Worm (Caenorhabditis elegans) whole organism, L1 larva: ENCODE data around the gene T13C2.3.

Source experiments
- F16B12.6 ChIP-seq: fragments of 150-350 bp; optimal IDR thresholded peaks from 2 replicates; lab custom pipeline; 2014; ENCODE audit warnings: missing biosample characterization, missing genetic modification characterization
- Y116A8C.19 ChIP-seq: sonication (generic microtip); optimal IDR thresholded peaks from 2 replicates; lab custom pipeline; 2016; ENCODE audit warnings: missing compliant biosample characterization, missing genetic modification characterization, borderline replicate concordance
- alr-1 ChIP-seq: fragments of 200-800 bp; sonication (Bioruptor generic); optimal IDR thresholded peaks from 2 replicates; lab custom pipeline; 2018; ENCODE audit warnings: borderline replicate concordance, mild to moderate bottlenecking, missing genetic modification characterization, missing compliant biosample characterization
- aly-2 ChIP-seq: fragments of 150-350 bp; optimal IDR thresholded peaks from 2 replicates; lab custom pipeline; 2014; ENCODE audit warnings: missing biosample characterization, missing genetic modification characterization
- ama-1 ChIP-seq: fragments of 150-350 bp; optimal IDR thresholded peaks from 2 replicates; lab custom pipeline; 2014
- blmp-1 ChIP-seq: fragments of 150-350 bp; optimal IDR thresholded peaks from 2 replicates; lab custom pipeline; 2014; ENCODE audit warnings: missing biosample characterization, missing genetic modification characterization
- ceh-8 ChIP-seq: fragments of 200-800 bp; sonication (Bioruptor generic); optimal IDR thresholded peaks from 2 replicates; lab custom pipeline; 2018; ENCODE audit warnings: mild to moderate bottlenecking, missing genetic modification characterization, moderate library complexity, missing compliant biosample characterization
- ceh-88 ChIP-seq: fragments of 200-800 bp; sonication (Bioruptor generic); IDR thresholded peaks from 2 replicates; pipeline ENCODE4 v1.3.6; 2022; ENCODE audit warnings: missing genetic modification characterization, missing compliant biosample characterization
- egl-13 ChIP-seq: sonication (generic microtip); optimal IDR thresholded peaks from 2 replicates; lab custom pipeline; 2016; ENCODE audit warnings: missing genotype, missing genetic modification reagents, missing genetic modification characterization, missing compliant biosample characterization
- egl-27 ChIP-seq, 2 experiments: fragments of 150-350 bp in 1 of 2; sonication (generic microtip); optimal IDR thresholded peaks; 3 replicates each; lab custom pipeline; 2017 to 2018; ENCODE audit warnings: missing biosample characterization in 2 of 2, missing genetic modification characterization in 2 of 2, missing genetic modification reagents in 2 of 2
- elt-3 ChIP-seq, 6 experiments: fragments of 150-350 bp in 1 of 6; sonication (generic microtip); optimal IDR thresholded peaks; 2 replicates each; lab custom pipeline; 2017 to 2018; ENCODE audit warnings: missing biosample characterization in 6 of 6, missing genetic modification characterization in 6 of 6, inconsistent platforms in 1 of 6
- ets-5 ChIP-seq: fragments of 200-800 bp; sonication (Bioruptor generic); IDR thresholded peaks from 2 replicates; pipeline ENCODE4 v1.3.6; 2022; ENCODE audit warnings: missing genetic modification characterization, missing compliant biosample characterization
- fkh-10 ChIP-seq: sonication (generic microtip); optimal IDR thresholded peaks from 2 replicates; lab custom pipeline; 2017; ENCODE audit warnings: missing biosample characterization, missing genetic modification reagents, missing genetic modification characterization
- fkh-4 ChIP-seq: sonication (generic microtip); optimal IDR thresholded peaks from 2 replicates; lab custom pipeline; 2016; ENCODE audit warnings: missing compliant biosample characterization, missing genetic modification characterization, borderline replicate concordance
- fkh-8 ChIP-seq: sonication (generic microtip); optimal IDR thresholded peaks from 2 replicates; lab custom pipeline; 2016; ENCODE audit warnings: mild to moderate bottlenecking, missing genetic modification characterization, missing compliant biosample characterization
- fos-1 ChIP-seq: fragments of 150-350 bp; optimal IDR thresholded peaks from 2 replicates; lab custom pipeline; 2014; ENCODE audit warnings: missing biosample characterization, missing genetic modification characterization
- hlh-17 ChIP-seq: fragments of 200-800 bp; sonication (Bioruptor generic); optimal IDR thresholded peaks from 2 replicates; lab custom pipeline; 2018; ENCODE audit warnings: missing genetic modification characterization, mild to moderate bottlenecking, missing compliant biosample characterization, moderate library complexity, borderline replicate concordance
- hlh-4 ChIP-seq: sonication (generic microtip); optimal IDR thresholded peaks from 2 replicates; lab custom pipeline; 2016; ENCODE audit warnings: mild to moderate bottlenecking, missing genetic modification characterization, missing compliant biosample characterization
- hpl-2 ChIP-seq: fragments of 150-350 bp; optimal IDR thresholded peaks from 2 replicates; lab custom pipeline; 2014; ENCODE audit warnings: missing biosample characterization, missing genetic modification reagents, missing genetic modification characterization
- isw-1 ChIP-seq: fragments of 200-800 bp; sonication (Bioruptor generic); IDR thresholded peaks from 2 replicates; pipeline ENCODE4 v1.3.6; 2022; ENCODE audit warnings: missing genetic modification characterization, missing compliant biosample characterization
- jun-1 ChIP-seq: fragments of 150-350 bp; optimal IDR thresholded peaks from 2 replicates; lab custom pipeline; 2014; ENCODE audit warnings: missing biosample characterization, missing genetic modification reagents, missing genetic modification characterization
- lin-13 ChIP-seq: fragments of 150-350 bp; optimal IDR thresholded peaks from 2 replicates; lab custom pipeline; 2014; ENCODE audit warnings: missing biosample characterization, missing genetic modification reagents, missing genetic modification characterization
- lin-14 ChIP-seq: fragments of 200-800 bp; sonication (Bioruptor generic); optimal IDR thresholded peaks from 2 replicates; lab custom pipeline; 2018; ENCODE audit warnings: mild to moderate bottlenecking, missing genetic modification characterization, moderate library complexity, missing compliant biosample characterization
- lin-15B ChIP-seq: fragments of 150-350 bp; sonication (generic microtip); optimal IDR thresholded peaks from 3 replicates; lab custom pipeline; 2014; ENCODE audit warnings: missing biosample characterization, missing genetic modification characterization
- lin-39 ChIP-seq: fragments of 150-350 bp; optimal IDR thresholded peaks from 2 replicates; lab custom pipeline; 2014; ENCODE audit warnings: missing biosample characterization, missing genetic modification reagents, missing genetic modification characterization
- lir-3 ChIP-seq: sonication (generic microtip); optimal IDR thresholded peaks from 2 replicates; lab custom pipeline; 2016; ENCODE audit warnings: mild to moderate bottlenecking, missing genetic modification characterization, moderate library complexity, missing compliant biosample characterization; ENCODE audit not compliant: poor library complexity
- lsy-2 ChIP-seq, 2 experiments: fragments of 150-350 bp; optimal IDR thresholded peaks; 2 replicates each; lab custom pipeline; 2014; ENCODE audit warnings: missing biosample characterization in 2 of 2, missing genetic modification characterization in 2 of 2
- mab-9 ChIP-seq: fragments of 200-800 bp; sonication (Bioruptor generic); IDR thresholded peaks from 2 replicates; pipeline ENCODE4 v1.3.6; 2022; ENCODE audit warnings: missing genetic modification reagents, missing genetic modification characterization, missing compliant biosample characterization
- mef-2 ChIP-seq: fragments of 150-350 bp; optimal IDR thresholded peaks from 2 replicates; lab custom pipeline; 2014; ENCODE audit warnings: missing biosample characterization, missing genetic modification characterization
- nhr-20 ChIP-seq: sonication (generic microtip); optimal IDR thresholded peaks from 2 replicates; lab custom pipeline; 2016; ENCODE audit warnings: mild to moderate bottlenecking, missing genetic modification characterization, missing compliant biosample characterization
- nhr-28 ChIP-seq: fragments of 150-350 bp; optimal IDR thresholded peaks from 2 replicates; lab custom pipeline; 2014; ENCODE audit warnings: missing biosample characterization, missing genetic modification characterization
- nhr-47 ChIP-seq: sonication (generic microtip); optimal IDR thresholded peaks from 2 replicates; lab custom pipeline; 2016; ENCODE audit warnings: mild to moderate bottlenecking, missing genetic modification characterization, moderate library complexity, missing compliant biosample characterization
- nhr-71 ChIP-seq: sonication (generic microtip); optimal IDR thresholded peaks from 2 replicates; lab custom pipeline; 2016; ENCODE audit warnings: mild to moderate bottlenecking, missing genetic modification characterization, moderate library complexity, missing compliant biosample characterization
- nhr-84 ChIP-seq: sonication (generic microtip); optimal IDR thresholded peaks from 2 replicates; lab custom pipeline; 2017; ENCODE audit warnings: missing biosample characterization, missing genetic modification characterization
- nhr-85 ChIP-seq: sonication (generic microtip); peaks from one replicate; lab custom pipeline; 2016; ENCODE audit warnings: missing genetic modification characterization, inconsistent platforms, missing compliant biosample characterization
- nhr-90 ChIP-seq: sonication (generic microtip); optimal IDR thresholded peaks from 2 replicates; lab custom pipeline; 2016; ENCODE audit warnings: mild to moderate bottlenecking, missing genetic modification characterization, missing compliant biosample characterization; ENCODE audit not compliant: poor library complexity
- pag-3 ChIP-seq: sonication (generic microtip); optimal IDR thresholded peaks from 2 replicates; lab custom pipeline; 2017; ENCODE audit warnings: missing genetic modification characterization, mild to moderate bottlenecking, missing compliant biosample characterization, antibody characterized with exemption, borderline replicate concordance; ENCODE audit not compliant: insufficient read depth
- pqm-1 ChIP-seq: sonication (generic microtip); optimal IDR thresholded peaks from 3 replicates; lab custom pipeline; 2017; ENCODE audit warnings: missing biosample characterization, missing genetic modification characterization
- rnt-1 ChIP-seq: sonication (generic microtip); optimal IDR thresholded peaks from 2 replicates; lab custom pipeline; 2016; ENCODE audit warnings: mild to moderate bottlenecking, missing genetic modification characterization, moderate library complexity, missing compliant biosample characterization
- sox-4 ChIP-seq: sonication (generic microtip); optimal IDR thresholded peaks from 2 replicates; lab custom pipeline; 2016; ENCODE audit warnings: missing genetic modification characterization, missing compliant biosample characterization
- sptf-1 ChIP-seq: fragments of 150-350 bp; optimal IDR thresholded peaks from 2 replicates; lab custom pipeline; 2014; ENCODE audit warnings: missing biosample characterization, missing genetic modification characterization
- sup-37 ChIP-seq: fragments of 200-800 bp; sonication (Bioruptor generic); optimal IDR thresholded peaks from 2 replicates; lab custom pipeline; 2018; ENCODE audit warnings: mild to moderate bottlenecking, missing genetic modification characterization, missing compliant biosample characterization
- tbx-2 ChIP-seq: sonication (generic microtip); optimal IDR thresholded peaks from 2 replicates; lab custom pipeline; 2016; ENCODE audit warnings: missing genetic modification characterization, missing compliant biosample characterization
- unc-130 ChIP-seq: fragments of 150-350 bp; optimal IDR thresholded peaks from 2 replicates; lab custom pipeline; 2017; ENCODE audit warnings: missing biosample characterization, missing genetic modification characterization, inconsistent platforms
- unc-30 ChIP-seq: sonication (generic microtip); optimal IDR thresholded peaks from 2 replicates; lab custom pipeline; 2017; ENCODE audit warnings: missing biosample characterization, missing genetic modification characterization
- unc-98 ChIP-seq: fragments of 200-800 bp; sonication (Bioruptor generic); IDR thresholded peaks from 2 replicates; pipeline ENCODE4 v1.3.6; 2022; ENCODE audit warnings: missing genetic modification characterization, missing compliant biosample characterization
- vab-15 ChIP-seq: sonication (generic microtip); optimal IDR thresholded peaks from 2 replicates; lab custom pipeline; 2017; ENCODE audit warnings: missing genotype, mild to moderate bottlenecking, missing genetic modification characterization, missing compliant biosample characterization
- xbp-1 ChIP-seq: sonication (generic microtip); optimal IDR thresholded peaks from 2 replicates; lab custom pipeline; 2016; ENCODE audit warnings: missing genetic modification characterization, missing compliant biosample characterization
- zag-1 ChIP-seq: fragments of 150-350 bp; optimal IDR thresholded peaks from 2 replicates; lab custom pipeline; 2014; ENCODE audit warnings: missing biosample characterization, missing genetic modification characterization
- zip-4 ChIP-seq: fragments of 200-800 bp; sonication (Bioruptor generic); optimal IDR thresholded peaks from 2 replicates; lab custom pipeline; 2018; ENCODE audit warnings: mild to moderate bottlenecking, missing genetic modification characterization, moderate library complexity, missing compliant biosample characterization
- ztf-11 ChIP-seq, 2 experiments: sonication (generic microtip); optimal IDR thresholded peaks; 2 replicates each; lab custom pipeline; 2016 to 2017; ENCODE audit warnings: missing genetic modification characterization in 2 of 2, missing biosample characterization in 1 of 2, missing compliant biosample characterization in 1 of 2
- ztf-4 ChIP-seq: fragments of 150-350 bp; optimal IDR thresholded peaks from 2 replicates; lab custom pipeline; 2014; ENCODE audit warnings: missing biosample characterization, missing genetic modification characterization

The T13C2.3 gene

DNA sequence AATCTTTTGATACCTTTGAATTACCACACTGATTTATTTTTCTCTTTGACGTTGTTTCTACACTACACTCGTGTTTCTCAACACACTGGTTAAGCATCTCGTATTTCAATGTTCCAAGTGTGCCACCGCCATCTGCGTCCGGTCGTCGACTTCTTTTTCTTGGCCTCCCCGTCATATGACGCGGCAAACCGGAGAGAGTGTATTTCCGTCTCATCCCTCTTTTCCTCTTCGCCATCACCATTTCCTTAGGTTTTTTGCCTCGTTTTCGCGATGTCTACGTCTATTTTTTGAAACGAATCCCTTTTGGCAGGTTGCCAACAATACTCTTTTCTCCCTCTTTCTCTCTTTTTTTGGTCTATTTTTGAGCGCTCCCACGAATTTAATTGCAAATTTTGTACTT is 49.9 kb downstream of the T13C2.3 start (continued):
- no peak for TF ChIP-seq pag-3 (tag; lab: Kevin White, UChicago)
- TF ChIP-seq tbx-2 (tag; lab: Kevin White, UChicago) = peak; percentile 46
- TF ChIP-seq mef-2 (tag; lab: Kevin White, UChicago) = peak; percentile 31
- no peak for TF ChIP-seq alr-1 (tag; lab: Kevin White, UChicago)
- no peak for TF ChIP-seq lin-39 (tag; lab: Kevin White, UChicago)
- no peak for TF ChIP-seq F16B12.6 (tag; lab: Kevin White, UChicago)
- TF ChIP-seq vab-15 (tag; lab: Kevin White, UChicago) = no peak
- TF ChIP-seq lsy-2 (tag; optimal IDR thresholded peaks at IDR 0.05; lab: Kevin White, UChicago) = peak; percentile 47 to 63
- no peak for TF ChIP-seq zag-1 (tag; lab: Kevin White, UChicago)
- TF ChIP-seq unc-130 (tag; lab: Kevin White, UChicago) = no peak
- no peak for TF ChIP-seq ets-5 (GFP tag; lab: Robert Waterston, UW)
- TF ChIP-seq rnt-1 = peak; percentile 67
- TF ChIP-seq hlh-4 = no peak
- peak; percentile 79 for TF ChIP-seq nhr-71 (tag; lab: Kevin White, UChicago)
- no peak for TF ChIP-seq zip-4 (GFP tag; lab: Kevin White, UChicago)
- no peak for TF ChIP-seq fkh-8
- TF ChIP-seq sox-4 = no peak
- peak in 1 of 2 experiments; percentile 30 for TF ChIP-seq ztf-11 (tag; optimal IDR thresholded peaks at IDR 0.05; lab: Kevin White, UChicago)
- TF ChIP-seq nhr-85 = peak; percentile 93
- TF ChIP-seq isw-1 (GFP tag; lab: Robert Waterston, UW) = no peak
- no peak for TF ChIP-seq aly-2 (tag; lab: Kevin White, UChicago)
- peak; percentile 4 for TF ChIP-seq ceh-8
- TF ChIP-seq ama-1 (lab: Kevin White, UChicago) = no peak
- TF ChIP-seq lin-14 (GFP tag; lab: Kevin White, UChicago) = peak; percentile 90
- TF ChIP-seq lir-3 (tag; lab: Kevin White, UChicago) = no peak
- TF ChIP-seq xbp-1 (tag; lab: Kevin White, UChicago) = peak; percentile 43
- no peak for TF ChIP-seq elt-3 (tag; optimal IDR thresholded peaks at IDR 0.05; lab: Kevin White, UChicago)
- peak in 1 of 2 experiments; percentile 62 for TF ChIP-seq egl-27 (tag; optimal IDR thresholded peaks at IDR 0.05; lab: Kevin White, UChicago)
- no peak for TF ChIP-seq jun-1 (tag; lab: Kevin White, UChicago)
- TF ChIP-seq hlh-17 (GFP tag; lab: Kevin White, UChicago) = no peak
- no peak; the same call in 1 of the 2 replicates for TF ChIP-seq ceh-88
- TF ChIP-seq fkh-4 (tag; lab: Kevin White, UChicago) = no peak
- TF ChIP-seq mab-9 (GFP tag; lab: Robert Waterston, UW) = no peak
- TF ChIP-seq unc-98 (GFP tag; lab: Robert Waterston, UW) = no peak
- no peak for TF ChIP-seq nhr-28 (tag; lab: Kevin White, UChicago)
- no peak for TF ChIP-seq lin-15B (tag; lab: Kevin White, UChicago)
- no peak for TF ChIP-seq Y116A8C.19
- peak; percentile 66 for TF ChIP-seq nhr-47 (tag; lab: Kevin White, UChicago)
- TF ChIP-seq fos-1 = no peak
- no peak for TF ChIP-seq nhr-84 (tag; lab: Kevin White, UChicago)
- no peak for TF ChIP-seq fkh-10
- peak; percentile 87 for TF ChIP-seq nhr-20 (tag; lab: Kevin White, UChicago)
- TF ChIP-seq hpl-2 (GFP tag; lab: Kevin White, UChicago) = no peak
- no peak for TF ChIP-seq unc-30 (tag; lab: Kevin White, UChicago)
- TF ChIP-seq pqm-1 (tag; lab: Kevin White, UChicago) = no peak
- TF ChIP-seq sptf-1 = no peak
- peak; percentile 27 for TF ChIP-seq sup-37
- peak; percentile 31 for TF ChIP-seq nhr-90 (tag; lab: Kevin White, UChicago)
- TF ChIP-seq blmp-1 (tag; lab: Kevin White, UChicago) = peak; percentile 49
- TF ChIP-seq egl-13 (tag; lab: Kevin White, UChicago) = peak; percentile 82
- TF ChIP-seq lin-13 (GFP tag; lab: Kevin White, UChicago) = peak; percentile 9
- peak; percentile 52 for TF ChIP-seq ztf-4 (tag; lab: Kevin White, UChicago)
